Fruit fly (Drosophila melanogaster) whole organism, embryonic: ENCODE data around the gene CG10874.

ENCODE experiments used
- ATbp ChIP-seq: fragments of 200-800 bp; sonication (Bioruptor generic); optimal IDR thresholded peaks from 2 replicates; lab custom pipeline; 2017; ENCODE audit warnings: missing biosample characterization, mild to moderate bottlenecking, missing genetic modification characterization, missing genetic modification reagents
- Atf6 ChIP-seq: fragments of 200-800 bp; sonication (Bioruptor generic); IDR thresholded peaks from 2 replicates; pipeline ENCODE4 v1.3.6; 2022; ENCODE audit warnings: missing biosample characterization, missing genetic modification characterization
- B-H2 ChIP-seq: fragments of 200-800 bp; sonication (Bioruptor generic); optimal IDR thresholded peaks from 2 replicates; lab custom pipeline; 2018; ENCODE audit warnings: missing biosample characterization, mild to moderate bottlenecking, missing genetic modification characterization
- Bgb ChIP-seq: fragments of 200-800 bp; sonication (Bioruptor generic); IDR thresholded peaks from 2 replicates; pipeline ENCODE4 v1.3.6; 2022; ENCODE audit warnings: missing biosample characterization, missing genetic modification characterization; ENCODE audit not compliant: partially characterized antibody
- Blimp-1 ChIP-seq: fragments of 200-800 bp; sonication (Bioruptor generic); optimal IDR thresholded peaks from 3 replicates; lab custom pipeline; 2018; ENCODE audit warnings: missing biosample characterization, missing genetic modification characterization, mild to moderate bottlenecking, moderate library complexity, missing genetic modification reagents
- CG10462 ChIP-seq: fragments of 200-800 bp; sonication (Bioruptor generic); optimal IDR thresholded peaks from 2 replicates; lab custom pipeline; 2016; ENCODE audit warnings: missing biosample characterization, missing genetic modification characterization
- CG10654 ChIP-seq: fragments of 200-800 bp; sonication (Bioruptor generic); optimal IDR thresholded peaks from 2 replicates; lab custom pipeline; 2016; ENCODE audit warnings: missing biosample characterization, missing genetic modification characterization
- CG11093 ChIP-seq: fragments of 200-800 bp; sonication (Bioruptor generic); IDR thresholded peaks from 3 replicates; pipeline ENCODE4 v1.3.6; 2022; ENCODE audit warnings: missing biosample characterization, missing genetic modification characterization
- CG11504 ChIP-seq: fragments of 200-800 bp; sonication (Bioruptor generic); optimal IDR thresholded peaks from 3 replicates; lab custom pipeline; 2019; ENCODE audit warnings: missing biosample characterization, mild to moderate bottlenecking, missing genetic modification characterization, moderate library complexity
- CG12659 ChIP-seq: fragments of 200-800 bp; sonication (Bioruptor generic); optimal IDR thresholded peaks from 3 replicates; lab custom pipeline; 2017; ENCODE audit warnings: mild to moderate bottlenecking, missing biosample characterization, missing genetic modification reagents, missing genetic modification characterization
- CG1603 ChIP-seq: fragments of 200-800 bp; sonication (Bioruptor generic); optimal IDR thresholded peaks from 2 replicates; lab custom pipeline; 2019; ENCODE audit warnings: missing biosample characterization, mild to moderate bottlenecking, missing genetic modification characterization, moderate library complexity
- CG17568 ChIP-seq: fragments of 200-800 bp; sonication (Bioruptor generic); optimal IDR thresholded peaks from 2 replicates; lab custom pipeline; 2018; ENCODE audit warnings: missing biosample characterization, mild to moderate bottlenecking, missing genetic modification characterization, moderate library complexity
- CG17802 ChIP-seq: fragments of 200-800 bp; sonication (Bioruptor generic); optimal IDR thresholded peaks from 2 replicates; lab custom pipeline; 2018; ENCODE audit warnings: missing biosample characterization, mild to moderate bottlenecking, missing genetic modification characterization, moderate library complexity
- CG2120 ChIP-seq: fragments of 200-800 bp; sonication (Bioruptor generic); optimal IDR thresholded peaks from 3 replicates; lab custom pipeline; 2016; ENCODE audit warnings: missing biosample characterization, missing genetic modification characterization
- CG34422 ChIP-seq: fragments of 200-800 bp; sonication (Bioruptor generic); IDR thresholded peaks from 3 replicates; pipeline ENCODE4 v1.3.6; 2022; ENCODE audit warnings: missing biosample characterization, missing genetic modification characterization
- CG6854 ChIP-seq: fragments of 200-800 bp; sonication (Bioruptor generic); optimal IDR thresholded peaks from 3 replicates; lab custom pipeline; 2017; ENCODE audit warnings: missing biosample characterization, mild to moderate bottlenecking, missing genetic modification characterization
- CG7357 ChIP-seq: fragments of 200-800 bp; sonication (Bioruptor generic); IDR thresholded peaks from 3 replicates; pipeline ENCODE4 v1.3.6; 2022; ENCODE audit warnings: missing biosample characterization, missing genetic modification characterization
- CG8388 ChIP-seq: fragments of 200-800 bp; sonication (Bioruptor generic); optimal IDR thresholded peaks from 2 replicates; lab custom pipeline; 2019; ENCODE audit warnings: missing biosample characterization, mild to moderate bottlenecking, missing genetic modification characterization, moderate library complexity
- CG9727 ChIP-seq: fragments of 200-800 bp; sonication (Bioruptor generic); optimal IDR thresholded peaks from 3 replicates; lab custom pipeline; 2017; ENCODE audit warnings: missing biosample characterization, mild to moderate bottlenecking, missing genetic modification characterization
- D19B ChIP-seq: fragments of 200-800 bp; sonication (Bioruptor generic); optimal IDR thresholded peaks from 2 replicates; lab custom pipeline; 2017; ENCODE audit warnings: missing biosample characterization, mild to moderate bottlenecking, missing genetic modification characterization
- Dad ChIP-seq: fragments of 200-800 bp; sonication (Bioruptor generic); optimal IDR thresholded peaks from 3 replicates; lab custom pipeline; 2016; ENCODE audit warnings: missing biosample characterization, missing genetic modification characterization
- Dp ChIP-seq: fragments of 200-800 bp; sonication (Bioruptor generic); optimal IDR thresholded peaks from 2 replicates; lab custom pipeline; 2018; ENCODE audit warnings: missing biosample characterization, mild to moderate bottlenecking, missing genetic modification characterization, moderate library complexity
- Eip74EF ChIP-seq, 2 experiments: fragments of 200-800 bp in 1 of 2; fragments of >200 bp in 1 of 2; sonication (Bioruptor generic) in 1 of 2; optimal IDR thresholded peaks; 2 replicates each; lab custom pipeline; 2017 to 2019; ENCODE audit warnings: missing biosample characterization in 2 of 2, missing genetic modification characterization in 2 of 2, mild to moderate bottlenecking in 1 of 2, moderate library complexity in 1 of 2
- GATAe ChIP-seq: fragments of 200-800 bp; sonication (Bioruptor generic); conservative IDR thresholded peaks from 2 replicates; pipeline ENCODE4 v1.3.6; 2022; ENCODE audit warnings: missing biosample characterization, missing genetic modification characterization
- Gsc ChIP-seq: fragments of 200-800 bp; sonication (Bioruptor generic); IDR thresholded peaks from 2 replicates; pipeline ENCODE4 v1.3.6; 2022; ENCODE audit warnings: missing biosample characterization, missing genetic modification characterization
- Hmr ChIP-seq: fragments of 200-800 bp; sonication (Bioruptor generic); optimal IDR thresholded peaks from 3 replicates; lab custom pipeline; 2017; ENCODE audit warnings: mild to moderate bottlenecking, missing biosample characterization, missing genetic modification reagents, missing genetic modification characterization
- Hr51 ChIP-seq, 2 experiments: fragments of 200-800 bp; sonication (Bioruptor generic); optimal IDR thresholded peaks; 2 replicates in 1 of 2; 3 replicates in 1 of 2; lab custom pipeline; 2016 to 2018; ENCODE audit warnings: missing biosample characterization in 2 of 2, missing genetic modification characterization in 2 of 2, mild to moderate bottlenecking in 1 of 2, moderate library complexity in 1 of 2
- Oaz ChIP-seq: fragments of 200-800 bp; sonication (Bioruptor generic); IDR thresholded peaks from 2 replicates; pipeline ENCODE4 v1.3.6; 2022; ENCODE audit warnings: missing biosample characterization, missing genetic modification characterization
- Pdp1 ChIP-seq, 2 experiments: fragments of 200-800 bp; sonication (Bioruptor generic); optimal IDR thresholded peaks; 3 replicates each; lab custom pipeline; 2016; ENCODE audit warnings: missing biosample characterization in 2 of 2, missing genetic modification characterization in 2 of 2, mild to moderate bottlenecking in 1 of 2, moderate library complexity in 1 of 2
- Poxn ChIP-seq: fragments of 200-800 bp; sonication (Bioruptor generic); IDR thresholded peaks from 2 replicates; pipeline ENCODE4 v1.3.6; 2022; ENCODE audit warnings: missing biosample characterization, missing genetic modification characterization
- abd-A ChIP-seq: fragments of 200-800 bp; sonication (Bioruptor generic); optimal IDR thresholded peaks from 3 replicates; lab custom pipeline; 2019; ENCODE audit warnings: missing biosample characterization, mild to moderate bottlenecking, missing genetic modification characterization, moderate library complexity
- cad ChIP-seq: fragments of >200 bp; optimal IDR thresholded peaks from 2 replicates; lab custom pipeline; 2017; ENCODE audit warnings: missing biosample characterization, missing genetic modification characterization
- caup ChIP-seq: fragments of 200-800 bp; sonication (Bioruptor generic); optimal IDR thresholded peaks from 3 replicates; lab custom pipeline; 2017; ENCODE audit warnings: missing biosample characterization, mild to moderate bottlenecking, missing genetic modification characterization, moderate library complexity; ENCODE audit not compliant: severe bottlenecking
- emc ChIP-seq: fragments of 200-800 bp; sonication (Bioruptor generic); optimal IDR thresholded peaks from 2 replicates; lab custom pipeline; 2016; ENCODE audit warnings: missing biosample characterization, missing genetic modification characterization
- en ChIP-seq: fragments of 200-800 bp; sonication (Bioruptor generic); optimal IDR thresholded peaks from 2 replicates; lab custom pipeline; 2016; ENCODE audit warnings: missing biosample characterization, missing genetic modification characterization
- esg ChIP-seq: fragments of 200-800 bp; sonication (Bioruptor generic); conservative IDR thresholded peaks from 2 replicates; pipeline ENCODE4 v1.3.6; 2022; ENCODE audit warnings: missing biosample characterization, missing genetic modification characterization
- gce ChIP-seq: fragments of 200-800 bp; sonication (Bioruptor generic); IDR thresholded peaks from 3 replicates; pipeline ENCODE4 v1.3.6; 2022; ENCODE audit warnings: missing biosample characterization, missing genetic modification characterization
- kay ChIP-seq: fragments of 200-800 bp; sonication (Bioruptor generic); optimal IDR thresholded peaks from 2 replicates; lab custom pipeline; 2016; ENCODE audit warnings: missing biosample characterization, missing genetic modification characterization
- ken ChIP-seq: fragments of 200-800 bp; sonication (Bioruptor generic); IDR thresholded peaks from 3 replicates; pipeline ENCODE4 v1.3.6; 2022; ENCODE audit warnings: missing biosample characterization, missing genetic modification characterization
- klu ChIP-seq: fragments of 200-800 bp; sonication (Bioruptor generic); IDR thresholded peaks from 2 replicates; pipeline ENCODE4 v1.3.6; 2022; ENCODE audit warnings: missing biosample characterization, missing genetic modification characterization
- lola ChIP-seq, 3 experiments: fragments of >200 bp in 2 of 3; fragments of 200-800 bp in 1 of 3; sonication (Bioruptor generic) in 1 of 3; optimal IDR thresholded peaks; 2 replicates each; lab custom pipeline; 2017 to 2019; ENCODE audit warnings: missing biosample characterization in 3 of 3, missing genetic modification characterization in 3 of 3, mild to moderate bottlenecking in 1 of 3, moderate library complexity in 1 of 3
- wek ChIP-seq: fragments of 200-800 bp; sonication (Bioruptor generic); optimal IDR thresholded peaks from 3 replicates; lab custom pipeline; 2018; ENCODE audit warnings: missing biosample characterization, mild to moderate bottlenecking, missing genetic modification characterization, moderate library complexity
- wor ChIP-seq: fragments of 200-800 bp; sonication (Bioruptor generic); IDR thresholded peaks from 2 replicates; pipeline ENCODE4 v1.3.6; 2022; ENCODE audit warnings: missing biosample characterization, missing genetic modification characterization
- yki ChIP-seq: fragments of >200 bp; optimal IDR thresholded peaks from 3 replicates; lab custom pipeline; 2018
- zen ChIP-seq: fragments of 200-800 bp; sonication (Bioruptor generic); optimal IDR thresholded peaks from 3 replicates; lab custom pipeline; 2018; ENCODE audit warnings: missing biosample characterization, mild to moderate bottlenecking, missing genetic modification characterization, moderate library complexity
- zen2 ChIP-seq: fragments of 200-800 bp; sonication (Bioruptor generic); IDR thresholded peaks from 3 replicates; pipeline ENCODE4 v1.3.6; 2022; ENCODE audit warnings: missing biosample characterization, missing genetic modification characterization; ENCODE audit not compliant: partially characterized antibody
- zfh2 ChIP-seq: fragments of 200-800 bp; sonication (Bioruptor generic); optimal IDR thresholded peaks from 2 replicates; lab custom pipeline; 2016; ENCODE audit warnings: missing biosample characterization, missing genetic modification characterization

Gene CG10874

dm6 chr2L:2202018-2202852 is 10.0 kb upstream of the CG10874 start (continued):
- TF ChIP-seq CG2120 (GFP tag; lab: Kevin White, UChicago) = peak; percentile 37
- peak; percentile 94 for TF ChIP-seq CG7357 (GFP tag; lab: Robert Waterston, UW)
- peak; percentile 98 for TF ChIP-seq kay
- peak in 1 of 2 experiments; percentile 99 for TF ChIP-seq Eip74EF (GFP tag; optimal IDR thresholded peaks at IDR 0.05; lab: Kevin White, UChicago)
- peak; percentile 87 for TF ChIP-seq CG6854 (GFP tag; lab: Kevin White, UChicago)
- peak in 1 of 3 experiments; percentile 100 for TF ChIP-seq lola (GFP tag; optimal IDR thresholded peaks at IDR 0.05; lab: Kevin White, UChicago)
- TF ChIP-seq abd-A (tag; lab: Kevin White, UChicago) = peak; percentile 51
- TF ChIP-seq yki (lab: Kevin White, UChicago) = peak; percentile 62
- TF ChIP-seq CG17568 = peak; percentile 97
- TF ChIP-seq wek (GFP tag; lab: Kevin White, UChicago) = peak; percentile 94
- peak; percentile 99 for TF ChIP-seq zen
- TF ChIP-seq CG10654 (GFP tag; lab: Kevin White, UChicago) = peak; percentile 98
- TF ChIP-seq caup (GFP tag; lab: Kevin White, UChicago) = peak; percentile 87
- TF ChIP-seq gce (GFP tag; lab: Robert Waterston, UW) = peak; percentile 100
- no peak for TF ChIP-seq cad (GFP tag; lab: Kevin White, UChicago)
- peak; percentile 26 for TF ChIP-seq Dp
- TF ChIP-seq D19B = peak; percentile 17
- TF ChIP-seq CG34422 (GFP tag; lab: Robert Waterston, UW) = peak; percentile 99
- peak; percentile 92 for TF ChIP-seq Atf6 (GFP tag; lab: Robert Waterston, UW)
- peak; percentile 100 for TF ChIP-seq CG9727 (GFP tag; lab: Kevin White, UChicago)
- no peak for TF ChIP-seq zfh2 (GFP tag; lab: Kevin White, UChicago)
- TF ChIP-seq en = peak; percentile 97
- peak; percentile 99 for TF ChIP-seq CG10462 (GFP tag; lab: Kevin White, UChicago)
- peak; percentile 95 to 99 for TF ChIP-seq Hr51 (GFP tag; optimal IDR thresholded peaks at IDR 0.05; lab: Kevin White, UChicago)
- TF ChIP-seq emc = peak; percentile 66
- TF ChIP-seq GATAe (GFP tag; lab: Robert Waterston, UW) = 0 out of 2 replicates have a peak, but pooled peaks have one; percentile 22
- peak; percentile 99 for TF ChIP-seq ken (GFP tag; lab: Robert Waterston, UW)
- no peak for TF ChIP-seq Poxn (GFP tag; lab: Robert Waterston, UW)
- TF ChIP-seq B-H2 (GFP tag; lab: Kevin White, UChicago) = no peak
- peak; percentile 99 for TF ChIP-seq Blimp-1 (GFP tag; lab: Kevin White, UChicago)
- peak; percentile 98 for TF ChIP-seq Gsc (GFP tag; lab: Robert Waterston, UW)
- TF ChIP-seq CG8388 (GFP tag; lab: Kevin White, UChicago) = peak; percentile 100
- TF ChIP-seq Pdp1 (GFP tag; optimal IDR thresholded peaks at IDR 0.05; lab: Kevin White, UChicago) = peak; percentile 97 to 98
- peak; percentile 98 for TF ChIP-seq esg
- peak; percentile 97 for TF ChIP-seq Dad
- peak; percentile 99 for TF ChIP-seq ATbp (GFP tag; lab: Kevin White, UChicago)
- TF ChIP-seq CG12659 (GFP tag; lab: Kevin White, UChicago) = peak; percentile 97
- peak; percentile 99 for TF ChIP-seq CG11093 (GFP tag; lab: Robert Waterston, UW)
- peak; percentile 34; the same call in 1 of the 2 replicates for TF ChIP-seq Bgb
- TF ChIP-seq klu (GFP tag; lab: Robert Waterston, UW) = peak; percentile 89
- TF ChIP-seq wor (GFP tag; lab: Robert Waterston, UW) = peak; percentile 99
- TF ChIP-seq CG1603 (tag; lab: Kevin White, UChicago) = peak; percentile 99
- TF ChIP-seq CG17802 (tag; lab: Kevin White, UChicago) = peak; percentile 93
- peak; percentile 98 for TF ChIP-seq CG11504
- peak; percentile 83 for TF ChIP-seq Hmr (GFP tag; lab: Kevin White, UChicago)
- TF ChIP-seq Oaz (GFP tag; lab: Robert Waterston, UW) = peak; percentile 94
- peak; percentile 66 for TF ChIP-seq zen2 (GFP tag; lab: Robert Waterston, UW)
